Worm (Caenorhabditis elegans): Measurements from ENCODE around the gene par-3.

- no peak for TF ChIP-seq nhr-80 (tag; optimal IDR thresholded peaks at IDR 0.05)
- TF ChIP-seq ekl-4 (GFP tag; IDR thresholded peaks at IDR 0.05) = no peak
- TF ChIP-seq ceh-27 (GFP tag; optimal IDR thresholded peaks at IDR 0.05) = no peak
- TF ChIP-seq F22D6.2 (tag; optimal IDR thresholded peaks at IDR 0.05) = no peak
- TF ChIP-seq F57A8.1 (GFP tag; optimal IDR thresholded peaks at IDR 0.05) = no peak
- TF ChIP-seq egrh-3 (GFP tag; IDR thresholded peaks at IDR 0.05) = no peak
- TF ChIP-seq F33H1.4 (GFP tag; IDR thresholded peaks at IDR 0.05) = peak; percentile 43; the same call in 1 of the 2 replicates
- no peak for TF ChIP-seq ccch-3 (GFP tag; optimal IDR thresholded peaks at IDR 0.05)
- TF ChIP-seq atf-7 (tag; optimal IDR thresholded peaks at IDR 0.05) = no peak
- TF ChIP-seq snpc-4 (GFP tag; optimal IDR thresholded peaks at IDR 0.05) = no peak
- TF ChIP-seq snpc-4 (tag; optimal IDR thresholded peaks at IDR 0.05) = no peak
- peak; percentile 23 for TF ChIP-seq dpl-1 (GFP tag; optimal IDR thresholded peaks at IDR 0.05)
- no peak for TF ChIP-seq somi-1 (GFP tag; optimal IDR thresholded peaks at IDR 0.05)
These were observed 28.7 kb downstream of the par-3 start, which contains the start of the genes abi-1 and arle-14 for ce11 chrIII:5692690-5693089.
